Worm (Caenorhabditis elegans) whole organism, L3 larva: ENCODE measurements around the gene dhs-18.

Experiments used
- nhr-77 ChIP-seq: fragments of 150-350 bp; optimal IDR thresholded peaks from 2 replicates; lab custom pipeline; 2014; ENCODE audit warnings: missing biosample characterization, missing genetic modification characterization
- tbx-2 ChIP-seq: sonication (generic microtip); optimal IDR thresholded peaks from 2 replicates; lab custom pipeline; 2016; ENCODE audit warnings: mild to moderate bottlenecking, missing genetic modification characterization, missing compliant biosample characterization

ce11 chrV:11056484-11056883 is 9.9 kb upstream of the dhs-18 start:
- TF ChIP-seq tbx-2 (tag; lab: Kevin White, UChicago) (no peak), nhr-77 (tag; lab: Kevin White, UChicago) (no peak)
